Worm (Caenorhabditis elegans) whole organism, young adult: Measurements from ENCODE around the gene atf-6.

ENCODE experiments used
- B0035.1 ChIP-seq: sonication (generic microtip); optimal IDR thresholded peaks from 2 replicates; lab custom pipeline; 2016; ENCODE audit warnings: missing genetic modification characterization, mild to moderate bottlenecking, missing compliant biosample characterization, missing genotype, missing genetic modification reagents
- C17E4.6 ChIP-seq: fragments of 200-800 bp; sonication (Bioruptor generic); IDR thresholded peaks from 2 replicates; pipeline ENCODE4 v1.3.6; 2022; ENCODE audit warnings: missing genetic modification reagents, missing genetic modification characterization, missing compliant biosample characterization
- F10E7.11 ChIP-seq: sonication (generic microtip); optimal IDR thresholded peaks from 2 replicates; lab custom pipeline; 2017; ENCODE audit warnings: mild to moderate bottlenecking, missing genetic modification characterization, moderate library complexity, missing compliant biosample characterization
- F55B11.4 ChIP-seq: sonication (generic microtip); optimal IDR thresholded peaks from 2 replicates; lab custom pipeline; 2016; ENCODE audit warnings: missing compliant biosample characterization, missing genetic modification characterization, borderline replicate concordance; ENCODE audit not compliant: insufficient read depth
- F57C9.4 ChIP-seq: sonication (generic microtip); optimal IDR thresholded peaks from 2 replicates; lab custom pipeline; 2017; ENCODE audit warnings: mild to moderate bottlenecking, missing genetic modification characterization, missing compliant biosample characterization
- Y53G8AR.9 ChIP-seq: fragments of 200-800 bp; sonication (Bioruptor generic); conservative IDR thresholded peaks from 2 replicates; pipeline ENCODE4 v1.3.6; 2022; ENCODE audit warnings: missing genetic modification reagents, missing genetic modification characterization, missing compliant biosample characterization
- Y95B8A.8 ChIP-seq: fragments of 200-800 bp; sonication (Bioruptor generic); IDR thresholded peaks from 2 replicates; pipeline ENCODE4 v1.3.6; 2022; ENCODE audit warnings: missing genetic modification reagents, missing genetic modification characterization, missing compliant biosample characterization
- akir-1 ChIP-seq: fragments of 200-800 bp; sonication (Bioruptor generic); optimal IDR thresholded peaks from 2 replicates; lab custom pipeline; 2018; ENCODE audit warnings: mild to moderate bottlenecking, missing genetic modification characterization, moderate library complexity, missing compliant biosample characterization
- atf-7 ChIP-seq: sonication (generic microtip); optimal IDR thresholded peaks from 2 replicates; lab custom pipeline; 2017; ENCODE audit warnings: mild to moderate bottlenecking, missing genetic modification characterization, missing compliant biosample characterization
- athp-1 ChIP-seq: sonication (generic microtip); optimal IDR thresholded peaks from 2 replicates; lab custom pipeline; 2017; ENCODE audit warnings: mild to moderate bottlenecking, missing genetic modification characterization, missing compliant biosample characterization
- attf-5 ChIP-seq: fragments of 200-800 bp; sonication (Bioruptor generic); optimal IDR thresholded peaks from 2 replicates; lab custom pipeline; 2018; ENCODE audit warnings: mild to moderate bottlenecking, missing genetic modification characterization, missing compliant biosample characterization
- bed-1 ChIP-seq: fragments of 200-800 bp; sonication (Bioruptor generic); IDR thresholded peaks from 2 replicates; pipeline ENCODE4 v1.3.6; 2022; ENCODE audit warnings: missing genetic modification reagents, missing genetic modification characterization, missing compliant biosample characterization
- ccch-3 ChIP-seq: fragments of 200-800 bp; sonication (Bioruptor generic); optimal IDR thresholded peaks from 2 replicates; lab custom pipeline; 2018; ENCODE audit warnings: mild to moderate bottlenecking, missing genetic modification characterization, missing compliant biosample characterization
- ceh-100 ChIP-seq: fragments of 200-800 bp; sonication (Bioruptor generic); IDR thresholded peaks from 2 replicates; pipeline ENCODE4 v1.3.6; 2022; ENCODE audit warnings: missing genetic modification reagents, missing genetic modification characterization, missing compliant biosample characterization
- ceh-40 ChIP-seq: fragments of 200-800 bp; sonication (Bioruptor generic); IDR thresholded peaks from 2 replicates; pipeline ENCODE4 v1.3.6; 2022; ENCODE audit warnings: missing genetic modification characterization, missing compliant biosample characterization
- ceh-79 ChIP-seq: sonication (generic microtip); optimal IDR thresholded peaks from 2 replicates; lab custom pipeline; 2017; ENCODE audit warnings: mild to moderate bottlenecking, missing genetic modification characterization, missing compliant biosample characterization
- ceh-91 ChIP-seq: fragments of 200-800 bp; sonication (Bioruptor generic); IDR thresholded peaks from 2 replicates; pipeline ENCODE4 v1.3.6; 2022; ENCODE audit warnings: missing genetic modification reagents, missing genetic modification characterization, missing compliant biosample characterization
- die-1 ChIP-seq: sonication (generic microtip); optimal IDR thresholded peaks from 2 replicates; lab custom pipeline; 2016; ENCODE audit warnings: missing genotype, mild to moderate bottlenecking, missing genetic modification characterization, missing compliant biosample characterization
- dpl-1 ChIP-seq: fragments of 150-350 bp; optimal IDR thresholded peaks from 2 replicates; lab custom pipeline; 2014; ENCODE audit warnings: missing biosample characterization, missing genetic modification reagents, missing genetic modification characterization
- efl-1 ChIP-seq: fragments of 150-350 bp; optimal IDR thresholded peaks from 2 replicates; lab custom pipeline; 2014; ENCODE audit warnings: missing biosample characterization, missing genetic modification reagents, missing genetic modification characterization
- egl-18 ChIP-seq: fragments of 200-800 bp; sonication (Bioruptor generic); IDR thresholded peaks from 2 replicates; pipeline ENCODE4 v1.3.6; 2022; ENCODE audit warnings: missing genetic modification reagents, missing genetic modification characterization, missing compliant biosample characterization
- ets-4 ChIP-seq: fragments of 200-800 bp; sonication (Bioruptor generic); optimal IDR thresholded peaks from 2 replicates; lab custom pipeline; 2018; ENCODE audit warnings: mild to moderate bottlenecking, missing genetic modification characterization, missing compliant biosample characterization
- him-1 ChIP-seq: sonication (generic microtip); optimal IDR thresholded peaks from 2 replicates; lab custom pipeline; 2016; ENCODE audit warnings: missing genotype, missing genetic modification reagents, missing genetic modification characterization, missing compliant biosample characterization
- hrde-1 ChIP-seq: sonication (generic microtip); optimal IDR thresholded peaks from 2 replicates; lab custom pipeline; 2016; ENCODE audit warnings: missing genetic modification characterization, mild to moderate bottlenecking, missing compliant biosample characterization, moderate library complexity, missing genotype, missing genetic modification reagents, borderline replicate concordance
- hsf-1 ChIP-seq: fragments of 200-800 bp; sonication (Bioruptor generic); IDR thresholded peaks from 2 replicates; pipeline ENCODE4 v1.3.6; 2022; ENCODE audit warnings: missing genetic modification reagents, missing genetic modification characterization, missing compliant biosample characterization
- let-607 ChIP-seq, 2 experiments: fragments of 200-800 bp in 1 of 2; sonication (Bioruptor generic) in 1 of 2; sonication (generic microtip) in 1 of 2; optimal IDR thresholded peaks; 2 replicates each; lab custom pipeline; 2016 to 2018; ENCODE audit warnings: mild to moderate bottlenecking in 2 of 2, missing compliant biosample characterization in 2 of 2, missing genetic modification characterization in 2 of 2, moderate library complexity in 2 of 2, missing genotype in 1 of 2
- lin-26 ChIP-seq: fragments of 200-800 bp; sonication (Bioruptor generic); IDR thresholded peaks from 2 replicates; pipeline ENCODE4 v1.3.6; 2022; ENCODE audit warnings: missing genetic modification reagents, missing genetic modification characterization, missing compliant biosample characterization
- lin-35 ChIP-seq, 3 experiments: fragments of 150-350 bp in 2 of 3; sonication (generic microtip) in 1 of 3; optimal IDR thresholded peaks; 2 replicates each; lab custom pipeline; 2014 to 2018; ENCODE audit warnings: missing biosample characterization in 3 of 3, missing genetic modification characterization in 3 of 3, missing genetic modification reagents in 3 of 3
- lir-1 ChIP-seq: fragments of 200-800 bp; sonication (Bioruptor generic); conservative IDR thresholded peaks from 2 replicates; pipeline ENCODE4 v1.3.6; 2022; ENCODE audit warnings: missing genetic modification reagents, missing genetic modification characterization, missing compliant biosample characterization
- lsy-27 ChIP-seq: sonication (generic microtip); optimal IDR thresholded peaks from 2 replicates; lab custom pipeline; 2017; ENCODE audit warnings: missing genetic modification characterization, mild to moderate bottlenecking, missing compliant biosample characterization, antibody characterized with exemption, missing genotype, borderline replicate concordance; ENCODE audit not compliant: insufficient read depth
- madf-6 ChIP-seq: fragments of 200-800 bp; sonication (Bioruptor generic); IDR thresholded peaks from 2 replicates; pipeline ENCODE4 v1.3.6; 2022; ENCODE audit warnings: missing genetic modification reagents, missing genetic modification characterization, missing compliant biosample characterization
- mel-28 ChIP-seq: sonication (generic microtip); optimal IDR thresholded peaks from 2 replicates; lab custom pipeline; 2016; ENCODE audit warnings: borderline replicate concordance, mild to moderate bottlenecking, missing genetic modification characterization, missing compliant biosample characterization
- mes-4 ChIP-seq: sonication (generic microtip); optimal IDR thresholded peaks from 2 replicates; lab custom pipeline; 2016; ENCODE audit warnings: missing genotype, missing genetic modification characterization, missing compliant biosample characterization
- nfya-2 ChIP-seq: fragments of 200-800 bp; sonication (Bioruptor generic); IDR thresholded peaks from 2 replicates; pipeline ENCODE4 v1.3.6; 2022; ENCODE audit warnings: missing genetic modification reagents, missing genetic modification characterization, missing compliant biosample characterization
- pbrm-1 ChIP-seq: fragments of 200-800 bp; sonication (Bioruptor generic); IDR thresholded peaks from 2 replicates; pipeline ENCODE4 v1.3.6; 2022; ENCODE audit warnings: missing genetic modification reagents, missing genetic modification characterization, missing compliant biosample characterization
- pha-4 ChIP-seq: fragments of 150-350 bp; sonication (generic microtip); optimal IDR thresholded peaks from 2 replicates; lab custom pipeline; 2014; ENCODE audit warnings: missing biosample characterization, missing genetic modification reagents, missing genetic modification characterization
- sea-2 ChIP-seq: fragments of 200-800 bp; sonication (Bioruptor generic); IDR thresholded peaks from 2 replicates; pipeline ENCODE4 v1.3.6; 2022; ENCODE audit warnings: missing genetic modification characterization, missing compliant biosample characterization
- somi-1 ChIP-seq: fragments of 200-800 bp; sonication (Bioruptor generic); optimal IDR thresholded peaks from 2 replicates; lab custom pipeline; 2018; ENCODE audit warnings: mild to moderate bottlenecking, missing genetic modification characterization, missing compliant biosample characterization
- sptf-2 ChIP-seq: fragments of 200-800 bp; sonication (Bioruptor generic); optimal IDR thresholded peaks from 2 replicates; lab custom pipeline; 2018; ENCODE audit warnings: mild to moderate bottlenecking, missing genetic modification characterization, missing compliant biosample characterization
- tbx-9 ChIP-seq: sonication (generic microtip); optimal IDR thresholded peaks from 2 replicates; lab custom pipeline; 2016; ENCODE audit warnings: borderline replicate concordance, missing genetic modification characterization, inconsistent platforms, missing compliant biosample characterization
- tlf-1 ChIP-seq: fragments of 200-800 bp; sonication (Bioruptor generic); optimal IDR thresholded peaks from 2 replicates; lab custom pipeline; 2018; ENCODE audit warnings: mild to moderate bottlenecking, missing genetic modification characterization, missing compliant biosample characterization
- ztf-3 ChIP-seq: fragments of 200-800 bp; sonication (Bioruptor generic); optimal IDR thresholded peaks from 2 replicates; lab custom pipeline; 2018; ENCODE audit warnings: mild to moderate bottlenecking, missing genetic modification characterization, missing compliant biosample characterization

Gene atf-6

DNA sequence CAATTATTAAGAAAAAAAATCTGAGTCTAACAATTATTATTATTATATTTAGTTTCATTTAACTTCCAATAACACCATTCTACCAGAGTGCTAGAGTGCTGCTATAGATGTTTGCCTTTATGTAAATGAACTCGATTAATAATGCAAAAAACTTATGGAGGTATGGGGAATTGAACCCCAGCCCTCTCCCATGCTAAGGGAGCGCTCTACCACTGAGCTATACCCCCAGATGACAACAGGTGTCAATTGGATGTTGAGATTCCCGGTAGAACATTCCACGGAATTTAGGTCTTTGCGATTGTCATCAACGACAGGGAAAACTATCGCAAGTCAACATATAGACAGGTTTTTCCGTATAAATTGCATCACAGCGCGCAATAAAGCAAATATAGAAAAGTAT lies 22.7 kb upstream of the atf-6 start (continued):
- TF ChIP-seq let-607 (tag; optimal IDR thresholded peaks at IDR 0.05; lab: Kevin White, UChicago) (peak in 1 of 2 experiments; percentile 39), sea-2 (GFP tag; lab: Robert Waterston, UW) (no peak), ccch-3 (GFP tag; lab: Kevin White, UChicago) (peak; percentile 44), madf-6 (GFP tag; lab: Robert Waterston, UW) (peak; percentile 70), F10E7.11 (no peak), C17E4.6 (GFP tag; lab: Robert Waterston, UW) (peak; percentile 40; the same call in 1 of the 2 replicates), ets-4 (GFP tag; lab: Kevin White, UChicago) (peak; percentile 59), ceh-79 (peak; percentile 18), tbx-9 (tag; lab: Kevin White, UChicago) (peak; percentile 16), lsy-27 (tag; lab: Kevin White, UChicago) (peak; percentile 46), ceh-40 (GFP tag; lab: Robert Waterston, UW) (0 out of 2 replicates have a peak, but pooled peaks have one; percentile 65), Y95B8A.8 (GFP tag; lab: Robert Waterston, UW) (no peak), B0035.1 (tag; lab: Kevin White, UChicago) (peak; percentile 70), F55B11.4 (tag; lab: Kevin White, UChicago) (no peak), athp-1 (peak; percentile 60), nfya-2 (GFP tag; lab: Robert Waterston, UW) (no peak), lin-35 (GFP tag; optimal IDR thresholded peaks at IDR 0.05; lab: Kevin White, UChicago) (no peak), tlf-1 (no peak), bed-1 (no peak), somi-1 (GFP tag; lab: Kevin White, UChicago) (peak; percentile 8), die-1 (tag; lab: Kevin White, UChicago) (peak; percentile 87), atf-7 (tag; lab: Kevin White, UChicago) (peak; percentile 52), Y53G8AR.9 (GFP tag; lab: Robert Waterston, UW) (peak; percentile 78; the same call in 1 of the 2 replicates), sptf-2 (GFP tag; lab: Kevin White, UChicago) (peak; percentile 59), ceh-100 (GFP tag; lab: Robert Waterston, UW) (peak; percentile 30; the same call in 1 of the 2 replicates), egl-18 (0 out of 2 replicates have a peak, but pooled peaks have one; percentile 58), akir-1 (GFP tag; lab: Kevin White, UChicago) (no peak), attf-5 (GFP tag; lab: Kevin White, UChicago) (peak; percentile 61), lir-1 (GFP tag; lab: Robert Waterston, UW) (no peak), him-1 (tag; lab: Kevin White, UChicago) (peak; percentile 96), mes-4 (tag; lab: Kevin White, UChicago) (peak; percentile 51), ceh-91 (GFP tag; lab: Robert Waterston, UW) (no peak), lin-26 (GFP tag; lab: Robert Waterston, UW) (peak; percentile 91), efl-1 (GFP tag; lab: Kevin White, UChicago) (no peak), mel-28 (no peak), pha-4 (tag; lab: Kevin White, UChicago) (no peak), hsf-1 (GFP tag; lab: Robert Waterston, UW) (peak; percentile 43; the same call in 1 of the 2 replicates), pbrm-1 (GFP tag; lab: Robert Waterston, UW) (peak; percentile 84), hrde-1 (no peak), dpl-1 (peak; percentile 5), ztf-3 (GFP tag; lab: Kevin White, UChicago) (no peak), F57C9.4 (tag; lab: Kevin White, UChicago) (no peak)
- TF ChIP-seq, all 124 proteins: peak for 80
